Worm (Caenorhabditis elegans) whole organism, late embryonic: ENCODE results near the gene srt-73.

Experiments
- C38D4.7 ChIP-seq: fragments of 200-800 bp; sonication (Bioruptor generic); optimal IDR thresholded peaks from 2 replicates; lab custom pipeline; 2018; ENCODE audit warnings: mild to moderate bottlenecking, missing genetic modification characterization, moderate library complexity, missing compliant biosample characterization
- Y22D7AL.16 ChIP-seq: sonication (generic microtip); optimal IDR thresholded peaks from 2 replicates; lab custom pipeline; 2016; ENCODE audit warnings: missing genetic modification characterization, missing compliant biosample characterization
- ahr-1 ChIP-seq: sonication (generic microtip); optimal IDR thresholded peaks from 2 replicates; lab custom pipeline; 2016; ENCODE audit warnings: missing genetic modification characterization, missing compliant biosample characterization
- ama-1 ChIP-seq: fragments of 150-350 bp; optimal IDR thresholded peaks from 2 replicates; lab custom pipeline; 2014
- ceh-14 ChIP-seq: sonication (generic microtip); optimal IDR thresholded peaks from 2 replicates; lab custom pipeline; 2016; ENCODE audit warnings: missing genotype, missing genetic modification characterization, missing compliant biosample characterization
- ceh-2 ChIP-seq: sonication (generic microtip); optimal IDR thresholded peaks from 2 replicates; lab custom pipeline; 2016; ENCODE audit warnings: missing genotype, missing genetic modification characterization, missing compliant biosample characterization
- ceh-22 ChIP-seq: sonication (generic microtip); optimal IDR thresholded peaks from 2 replicates; lab custom pipeline; 2017; ENCODE audit warnings: missing biosample characterization, missing genetic modification characterization
- ceh-24 ChIP-seq: sonication (generic microtip); optimal IDR thresholded peaks from 2 replicates; lab custom pipeline; 2016; ENCODE audit warnings: mild to moderate bottlenecking, missing genetic modification characterization, missing compliant biosample characterization
- ceh-30 ChIP-seq: fragments of 150-350 bp; optimal IDR thresholded peaks from 2 replicates; lab custom pipeline; 2014; ENCODE audit warnings: missing biosample characterization, missing genetic modification characterization
- ceh-6 ChIP-seq: fragments of 200-800 bp; sonication (Bioruptor generic); optimal IDR thresholded peaks from 2 replicates; lab custom pipeline; 2018; ENCODE audit warnings: mild to moderate bottlenecking, missing genetic modification characterization, missing compliant biosample characterization
- dmd-4 ChIP-seq: sonication (generic microtip); optimal IDR thresholded peaks from 2 replicates; lab custom pipeline; 2016; ENCODE audit warnings: borderline replicate concordance, missing genetic modification characterization, missing compliant biosample characterization
- dve-1 ChIP-seq: sonication (generic microtip); optimal IDR thresholded peaks from 2 replicates; lab custom pipeline; 2017; ENCODE audit warnings: antibody characterized with exemption, mild to moderate bottlenecking, missing genetic modification characterization, missing compliant biosample characterization
- elt-2 ChIP-seq: sonication (generic microtip); optimal IDR thresholded peaks from 2 replicates; lab custom pipeline; 2016; ENCODE audit warnings: missing genetic modification reagents, missing genetic modification characterization, missing compliant biosample characterization
- elt-4 ChIP-seq: sonication (generic microtip); optimal IDR thresholded peaks from 2 replicates; lab custom pipeline; 2016; ENCODE audit warnings: missing genetic modification characterization, missing compliant biosample characterization
- fkh-10 ChIP-seq: fragments of 150-350 bp; optimal IDR thresholded peaks from 2 replicates; lab custom pipeline; 2014; ENCODE audit warnings: missing biosample characterization, missing genetic modification reagents, missing genetic modification characterization
- gmeb-2 ChIP-seq: sonication (generic microtip); optimal IDR thresholded peaks from 2 replicates; lab custom pipeline; 2016; ENCODE audit warnings: missing genetic modification characterization, inconsistent platforms, missing compliant biosample characterization
- hlh-13 ChIP-seq: fragments of 200-800 bp; sonication (Bioruptor generic); optimal IDR thresholded peaks from 2 replicates; lab custom pipeline; 2018; ENCODE audit warnings: mild to moderate bottlenecking, missing genetic modification characterization, missing compliant biosample characterization
- hlh-30 ChIP-seq: sonication (generic microtip); optimal IDR thresholded peaks from 2 replicates; lab custom pipeline; 2017; ENCODE audit warnings: antibody characterized with exemption, missing genetic modification characterization, missing compliant biosample characterization; ENCODE audit not compliant: insufficient read depth
- hlh-6 ChIP-seq: sonication (generic microtip); optimal IDR thresholded peaks from 2 replicates; lab custom pipeline; 2016; ENCODE audit warnings: missing genotype, missing genetic modification characterization, missing compliant biosample characterization
- hlh-8 ChIP-seq: sonication (generic microtip); optimal IDR thresholded peaks from 2 replicates; lab custom pipeline; 2016; ENCODE audit warnings: missing genotype, missing genetic modification characterization, missing compliant biosample characterization
- lim-6 ChIP-seq: sonication (generic microtip); optimal IDR thresholded peaks from 2 replicates; lab custom pipeline; 2016; ENCODE audit warnings: missing genetic modification characterization, missing compliant biosample characterization
- lin-11 ChIP-seq: fragments of 200-800 bp; sonication (Bioruptor generic); optimal IDR thresholded peaks from 2 replicates; lab custom pipeline; 2018; ENCODE audit warnings: mild to moderate bottlenecking, missing genetic modification characterization, missing compliant biosample characterization
- mec-3 ChIP-seq: sonication (generic microtip); optimal IDR thresholded peaks from 2 replicates; lab custom pipeline; 2016; ENCODE audit warnings: borderline replicate concordance, missing genetic modification characterization, missing compliant biosample characterization
- nfya-1 ChIP-seq: sonication (generic microtip); optimal IDR thresholded peaks from 2 replicates; lab custom pipeline; 2017; ENCODE audit warnings: missing genetic modification characterization, mild to moderate bottlenecking, missing compliant biosample characterization, antibody characterized with exemption, moderate library complexity
- nhr-232 ChIP-seq: sonication (generic microtip); optimal IDR thresholded peaks from 2 replicates; lab custom pipeline; 2016; ENCODE audit warnings: missing genetic modification characterization, missing compliant biosample characterization
- npax-4 ChIP-seq: sonication (generic microtip); optimal IDR thresholded peaks from 2 replicates; lab custom pipeline; 2016; ENCODE audit warnings: missing genetic modification characterization, missing compliant biosample characterization
- odd-2 ChIP-seq: sonication (generic microtip); optimal IDR thresholded peaks from 2 replicates; lab custom pipeline; 2017; ENCODE audit warnings: antibody characterized with exemption, mild to moderate bottlenecking, missing genetic modification characterization, missing compliant biosample characterization
- pag-3 ChIP-seq: sonication (generic microtip); optimal IDR thresholded peaks from 2 replicates; lab custom pipeline; 2016; ENCODE audit warnings: missing compliant biosample characterization, missing genetic modification characterization, borderline replicate concordance
- pax-1 ChIP-seq: fragments of 150-350 bp; optimal IDR thresholded peaks from 2 replicates; lab custom pipeline; 2014; ENCODE audit warnings: missing biosample characterization, missing genetic modification characterization
- pha-2 ChIP-seq: sonication (generic microtip); optimal IDR thresholded peaks from 2 replicates; lab custom pipeline; 2017; ENCODE audit warnings: mild to moderate bottlenecking, missing genetic modification characterization, missing compliant biosample characterization
- pqm-1 ChIP-seq: sonication (generic microtip); optimal IDR thresholded peaks from 2 replicates; lab custom pipeline; 2016; ENCODE audit warnings: missing genetic modification characterization, missing compliant biosample characterization
- pros-1 ChIP-seq: fragments of 150-350 bp; optimal IDR thresholded peaks from 2 replicates; lab custom pipeline; 2014; ENCODE audit warnings: missing biosample characterization, missing genetic modification reagents, missing genetic modification characterization
- sdc-2 ChIP-seq: sonication (generic microtip); optimal IDR thresholded peaks from 2 replicates; lab custom pipeline; 2016; ENCODE audit warnings: missing genotype, missing genetic modification characterization, missing compliant biosample characterization
- sox-2 ChIP-seq: fragments of 200-800 bp; sonication (Bioruptor generic); IDR thresholded peaks from 2 replicates; pipeline ENCODE4 v1.3.6; 2022; ENCODE audit warnings: missing genetic modification reagents, missing genetic modification characterization, missing compliant biosample characterization
- tbx-7 ChIP-seq: sonication (generic microtip); optimal IDR thresholded peaks from 2 replicates; lab custom pipeline; 2016; ENCODE audit warnings: missing genotype, missing genetic modification characterization, missing compliant biosample characterization
- ttx-3 ChIP-seq: sonication (generic microtip); optimal IDR thresholded peaks from 2 replicates; lab custom pipeline; 2016; ENCODE audit warnings: missing genetic modification reagents, missing genetic modification characterization, missing compliant biosample characterization
- unc-3 ChIP-seq, 2 experiments: fragments of 200-800 bp in 1 of 2; sonication (Bioruptor generic) in 1 of 2; sonication (generic microtip) in 1 of 2; conservative IDR thresholded peaks in 1 of 2; optimal IDR thresholded peaks in 1 of 2; 2 replicates each; pipeline versions ENCODE4 v1.3.6 to Lab custom; 2016 to 2022; ENCODE audit warnings: missing compliant biosample characterization in 2 of 2, missing genetic modification characterization in 2 of 2, missing genetic modification reagents in 1 of 2
- unc-42 ChIP-seq: sonication (generic microtip); optimal IDR thresholded peaks from 2 replicates; lab custom pipeline; 2016; ENCODE audit warnings: missing genotype, missing genetic modification characterization, missing compliant biosample characterization
- unc-86 ChIP-seq: sonication (generic microtip); optimal IDR thresholded peaks from 2 replicates; lab custom pipeline; 2016; ENCODE audit warnings: missing genetic modification characterization, missing compliant biosample characterization
- ztf-16 ChIP-seq: sonication (generic microtip); optimal IDR thresholded peaks from 2 replicates; lab custom pipeline; 2017; ENCODE audit warnings: missing genetic modification characterization, missing compliant biosample characterization

The srt-73 gene

ce11 chrIV:7877255-7877654, 1.9 kb upstream of the srt-73 start:
- TF ChIP-seq lim-6 (tag; lab: Kevin White, UChicago) = no peak
- no peak for TF ChIP-seq unc-3 (GFP tag; conservative IDR thresholded peaks at IDR 0.05; lab: Robert Waterston, UW)
- TF ChIP-seq unc-3 (tag; optimal IDR thresholded peaks at IDR 0.05; lab: Kevin White, UChicago) = no peak
- no peak for TF ChIP-seq nfya-1
- TF ChIP-seq pha-2 (tag; lab: Kevin White, UChicago) = no peak
- no peak for TF ChIP-seq ztf-16 (tag; lab: Kevin White, UChicago)
- TF ChIP-seq hlh-6 (tag; lab: Kevin White, UChicago) = no peak
- TF ChIP-seq sdc-2 (tag; lab: Kevin White, UChicago) = no peak
- no peak for TF ChIP-seq ceh-14 (tag; lab: Kevin White, UChicago)
- TF ChIP-seq sox-2 (GFP tag; lab: Robert Waterston, UW) = no peak
- no peak for TF ChIP-seq nhr-232 (tag; lab: Kevin White, UChicago)
- TF ChIP-seq hlh-13 = no peak

DNA sequence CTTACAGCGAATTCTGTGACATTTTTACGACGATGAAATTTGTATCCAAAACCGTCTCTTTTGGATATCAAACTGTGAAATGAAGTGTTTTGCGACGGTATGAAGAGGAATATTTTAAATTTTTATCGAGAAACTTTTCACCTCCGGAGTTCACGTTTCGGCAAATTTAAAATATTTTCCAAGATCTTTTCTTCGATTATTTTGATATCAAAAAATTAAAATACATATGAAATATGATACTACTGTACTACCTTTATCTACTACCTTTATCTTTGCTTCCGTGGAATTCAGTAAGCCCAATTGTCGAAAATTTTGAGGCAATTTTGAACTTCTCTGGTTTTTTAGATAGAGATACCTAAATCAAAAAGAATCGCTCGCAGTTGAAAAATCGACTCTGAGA, 1.3 kb upstream of the srt-73 start, which contains the start of gene kin-26:
TSS of gene kin-26 (minus strand) at position 101 of the 400 bp plus-strand sequence.
- TF ChIP-seq ceh-30 (tag; lab: Kevin White, UChicago) = no peak
- TF ChIP-seq hlh-8 (tag; lab: Kevin White, UChicago) = no peak
- TF ChIP-seq tbx-7 (tag; lab: Kevin White, UChicago) = no peak
- TF ChIP-seq fkh-10 (GFP tag; lab: Kevin White, UChicago) = no peak
- no peak for TF ChIP-seq ceh-22 (tag; lab: Kevin White, UChicago)
- TF ChIP-seq pax-1 (tag; lab: Kevin White, UChicago) = no peak
- no peak for TF ChIP-seq unc-42 (tag; lab: Kevin White, UChicago)
- no peak for TF ChIP-seq elt-2
- TF ChIP-seq elt-4 (tag; lab: Kevin White, UChicago) = no peak
- TF ChIP-seq ceh-6 = no peak
- TF ChIP-seq ttx-3 (tag; lab: Kevin White, UChicago) = no peak
- no peak for TF ChIP-seq ceh-24 (tag; lab: Kevin White, UChicago)
- TF ChIP-seq dve-1 (tag; lab: Kevin White, UChicago) = no peak
- TF ChIP-seq Y22D7AL.16 (tag; lab: Kevin White, UChicago) = no peak

- TF ChIP-seq ahr-1 (tag; lab: Kevin White, UChicago) (no peak), npax-4 (tag; lab: Kevin White, UChicago) (no peak), odd-2 (tag; lab: Kevin White, UChicago) (no peak), mec-3 (no peak), unc-86 (tag; lab: Kevin White, UChicago) (no peak), pros-1 (no peak), lin-11 (tag; lab: Kevin White, UChicago) (no peak), hlh-30 (tag; lab: Kevin White, UChicago) (no peak), unc-3 (GFP tag; conservative IDR thresholded peaks at IDR 0.05; lab: Robert Waterston, UW) (no peak), unc-3 (tag; optimal IDR thresholded peaks at IDR 0.05; lab: Kevin White, UChicago) (no peak), dmd-4 (no peak), unc-42 (tag; lab: Kevin White, UChicago) (no peak), hlh-13 (no peak), ceh-22 (tag; lab: Kevin White, UChicago) (no peak), pqm-1 (tag; lab: Kevin White, UChicago) (no peak), C38D4.7 (GFP tag; lab: Kevin White, UChicago) (no peak), ama-1 (lab: Kevin White, UChicago) (no peak), tbx-7 (tag; lab: Kevin White, UChicago) (no peak), gmeb-2 (tag; lab: Kevin White, UChicago) (no peak), pag-3 (tag; lab: Kevin White, UChicago) (no peak), ceh-2 (tag; lab: Kevin White, UChicago) (no peak)
Observed at ce11 chrIV:7881166-7881565, 2.0 kb downstream of the srt-73 start.
